Fruit fly (Drosophila melanogaster) Kc167 (cell line): ENCODE results near the gene CG32213.

ENCODE experiments used
- Myc ChIP-seq: fragments of >200 bp; optimal IDR thresholded peaks from 2 replicates; lab custom pipeline; 2017; ENCODE audit warnings: missing external identifiers
- Sin3A ChIP-seq: fragments of >200 bp; optimal IDR thresholded peaks from 2 replicates; lab custom pipeline; 2018; ENCODE audit warnings: missing external identifiers
- h ChIP-seq: fragments of >200 bp; optimal IDR thresholded peaks from 3 replicates; lab custom pipeline; 2018; ENCODE audit warnings: missing external identifiers
- insv ChIP-seq: fragments of >200 bp; optimal IDR thresholded peaks from 3 replicates; lab custom pipeline; 2018; ENCODE audit warnings: missing external identifiers
- psq ChIP-seq: fragments of >200 bp; optimal IDR thresholded peaks from 2 replicates; lab custom pipeline; 2017; ENCODE audit warnings: missing external identifiers
- ttk ChIP-seq: sonication (Bioruptor generic); optimal IDR thresholded peaks from 2 replicates; lab custom pipeline; 2017; ENCODE audit warnings: missing external identifiers

Gene CG32213

DNA sequence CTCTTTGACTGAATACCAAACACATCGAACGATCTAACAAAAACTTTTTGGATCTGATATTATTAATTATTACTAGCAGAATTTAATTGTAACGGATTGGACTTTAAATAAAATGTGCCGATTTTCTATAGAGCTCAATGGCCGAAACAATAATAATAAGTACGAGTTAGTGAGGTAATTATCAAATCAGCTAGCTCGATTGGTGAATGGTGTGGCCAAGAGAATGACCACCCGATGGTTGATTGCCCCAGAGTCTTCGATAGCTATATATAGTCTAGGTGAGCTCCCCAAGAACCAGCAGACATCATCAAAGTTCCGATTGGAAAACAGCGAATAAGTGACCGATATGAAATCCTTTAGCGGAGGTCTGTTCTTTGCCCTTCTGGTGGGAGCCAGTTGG, 43.7 kb downstream of the CG32213 start, which contains the start of gene Cpr76Bb:
Gene Cpr76Bb (plus strand): TSS at position 301 of the 400 bp plus-strand sequence.
- no peak for TF ChIP-seq Myc (lab: Kevin White, UChicago)
- no peak for TF ChIP-seq insv (lab: Kevin White, UChicago)
- no peak for TF ChIP-seq psq (lab: Kevin White, UChicago)
- no peak for TF ChIP-seq ttk (lab: Kevin White, UChicago)
- no peak for TF ChIP-seq h
- TF ChIP-seq Sin3A (lab: Kevin White, UChicago), result no peak

DNA sequence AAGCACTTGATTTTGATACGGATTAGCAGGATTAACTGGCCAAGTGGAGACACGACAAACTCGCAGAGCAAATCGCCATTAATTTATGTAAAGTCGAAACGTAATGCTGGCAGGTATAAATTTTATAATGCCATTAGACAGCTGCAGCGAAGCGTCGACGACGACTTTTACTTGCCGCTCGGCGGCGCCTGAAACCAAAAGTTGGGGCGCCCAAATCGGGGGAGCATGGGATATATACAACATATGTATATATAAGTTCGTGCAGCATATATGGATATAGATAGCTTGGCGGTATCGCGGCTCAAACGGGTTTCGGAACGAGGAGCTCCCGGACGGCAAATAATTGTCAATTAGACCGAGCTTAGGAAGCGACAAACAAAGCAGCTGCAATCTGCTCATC, 45.0 kb downstream of the CG32213 start, which contains the start of gene Cpr76Bc:
Gene Cpr76Bc (plus strand): TSS at position 301 of the 400 bp plus-strand sequence.
- TF ChIP-seq insv (lab: Kevin White, UChicago) (no peak), Sin3A (lab: Kevin White, UChicago) (no peak)

DNA sequence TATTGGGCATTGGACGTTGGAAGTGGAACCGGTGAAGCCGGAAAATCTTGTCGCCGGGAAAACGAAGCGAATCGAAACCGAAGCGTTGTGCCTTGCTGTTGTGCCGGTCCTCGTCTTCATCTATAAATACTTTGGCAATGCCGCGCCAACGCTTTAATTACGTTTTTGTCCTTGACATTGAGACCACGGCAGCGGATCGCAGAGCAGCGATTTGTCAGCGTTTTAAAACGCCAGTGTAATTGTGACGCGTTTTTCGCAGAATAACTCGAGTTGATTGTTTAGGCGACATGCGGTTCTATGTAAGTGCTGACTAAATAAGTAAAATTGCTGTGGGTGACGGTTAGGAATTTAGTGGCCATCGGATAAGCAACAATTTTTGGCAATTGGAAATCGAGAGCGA, 45.5 kb downstream of the CG32213 start:
- TF ChIP-seq ttk (lab: Kevin White, UChicago), result no peak

DNA sequence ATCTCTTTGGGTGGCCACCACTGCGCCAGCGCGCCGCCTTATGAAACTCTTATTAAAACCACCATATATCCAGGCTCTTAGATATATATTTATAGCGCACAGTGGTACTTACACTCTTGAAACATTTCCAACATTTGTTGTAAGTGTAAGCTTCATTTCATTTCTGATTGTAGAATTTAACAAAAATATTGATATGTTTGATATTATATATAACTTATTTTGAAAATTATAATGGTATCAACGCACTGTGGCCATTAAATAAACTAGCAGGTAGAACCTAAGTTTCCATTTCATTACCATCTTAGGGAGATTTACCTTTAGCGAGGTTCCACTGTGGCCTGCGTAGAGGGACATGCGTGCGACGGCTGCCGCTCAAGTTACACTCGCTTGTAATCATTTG, 49.1 kb downstream of the CG32213 start:
- TF ChIP-seq psq (lab: Kevin White, UChicago), result no peak
- TF ChIP-seq ttk (lab: Kevin White, UChicago), result no peak
- TF ChIP-seq h, result no peak
- TF ChIP-seq insv (lab: Kevin White, UChicago), result no peak
- no peak for TF ChIP-seq Sin3A (lab: Kevin White, UChicago)
- no peak for TF ChIP-seq Myc (lab: Kevin White, UChicago)

DNA sequence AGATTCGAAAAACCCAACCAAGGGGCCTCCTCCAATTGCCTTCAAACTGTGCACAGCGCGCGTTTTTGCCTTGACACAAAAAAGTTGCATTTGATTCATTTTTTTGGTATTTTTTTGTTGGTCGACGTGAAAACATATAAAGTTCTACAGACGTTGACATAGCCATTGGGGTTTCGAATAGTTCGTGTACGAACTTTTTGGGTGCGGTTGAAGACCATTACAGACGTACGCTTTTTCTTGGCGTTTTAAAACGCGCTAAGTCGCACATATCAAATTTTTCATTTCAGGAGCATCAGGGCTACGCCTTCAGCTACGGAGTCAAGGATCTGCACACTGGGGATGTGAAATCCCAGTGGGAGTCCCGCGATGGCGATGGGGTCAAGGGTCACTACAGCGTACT, 50.1 kb downstream of the CG32213 start:
- no peak for TF ChIP-seq Myc (lab: Kevin White, UChicago)
- no peak for TF ChIP-seq Sin3A (lab: Kevin White, UChicago)
- no peak for TF ChIP-seq ttk (lab: Kevin White, UChicago)
- no peak for TF ChIP-seq h
- no peak for TF ChIP-seq insv (lab: Kevin White, UChicago)
- TF ChIP-seq psq (lab: Kevin White, UChicago), result no peak
